Worm (Caenorhabditis elegans): ENCODE data around the gene emb-5.
A peak's percentile ranks its signal among the peaks of the same experiment; 100 is the strongest.

The emb-5 gene

ce11 chrIII:4756983-4757382 is 36.5 kb upstream of the emb-5 start, which contains the start of gene fbxl-2 (continued):
- TF ChIP-seq Y53G8AR.9 (GFP tag; conservative IDR thresholded peaks at IDR 0.05) (peak; percentile 97), F37B4.10 (GFP tag; IDR thresholded peaks at IDR 0.05) (0 out of 2 replicates have a peak, but pooled peaks have one; percentile 82), unc-62 (GFP tag; optimal IDR thresholded peaks at IDR 0.05) (no peak), tbx-9 (tag; optimal IDR thresholded peaks at IDR 0.05; ENCODE audit: borderline replicate concordance) (no peak), let-526 (GFP tag; IDR thresholded peaks at IDR 0.05) (peak; percentile 85), somi-1 (GFP tag; optimal IDR thresholded peaks at IDR 0.05) (peak; percentile 70), pha-4 (tag; optimal IDR thresholded peaks at IDR 0.05) (peak; percentile 85), lin-35 (GFP tag; optimal IDR thresholded peaks at IDR 0.05) (peak; percentile 91 to 99 (median 92)), aptf-2 (GFP tag; conservative IDR thresholded peaks at IDR 0.05) (no peak), F57C9.4 (tag; optimal IDR thresholded peaks at IDR 0.05) (no peak), Y67H2A.10 (GFP tag; conservative IDR thresholded peaks at IDR 0.05) (peak; percentile 71), mel-28 (tag; optimal IDR thresholded peaks at IDR 0.05; ENCODE audit: borderline replicate concordance) (no peak), ztf-3 (GFP tag; optimal IDR thresholded peaks at IDR 0.05) (peak; percentile 7), ekl-4 (GFP tag; IDR thresholded peaks at IDR 0.05) (peak; percentile 95), lsl-1 (GFP tag; optimal IDR thresholded peaks at IDR 0.05) (peak; percentile 85), let-607 (tag; optimal IDR thresholded peaks at IDR 0.05) (peak; percentile 54 to 83), T07F8.4 (tag; optimal IDR thresholded peaks at IDR 0.05) (peak; percentile 0), K12H6.12 (tag; optimal IDR thresholded peaks at IDR 0.05) (peak; percentile 85), snpc-4 (GFP tag; optimal IDR thresholded peaks at IDR 0.05) (peak; percentile 26), snpc-4 (tag; optimal IDR thresholded peaks at IDR 0.05) (peak in 3 of 4 experiments; percentile 74 to 82 (median 81)), T26A5.8 (tag; optimal IDR thresholded peaks at IDR 0.05) (no peak), madf-3 (GFP tag; IDR thresholded peaks at IDR 0.05) (peak; percentile 95), B0261.1 (tag; optimal IDR thresholded peaks at IDR 0.05) (peak; percentile 21), lin-54 (GFP tag; optimal IDR thresholded peaks at IDR 0.05) (peak; percentile 99), cebp-2 (GFP tag; IDR thresholded peaks at IDR 0.05) (peak; percentile 71; the same call in 1 of the 2 replicates), him-1 (tag; optimal IDR thresholded peaks at IDR 0.05) (peak; percentile 10), D2030.7 (GFP tag; IDR thresholded peaks at IDR 0.05) (peak; percentile 89), rec-8 (tag; optimal IDR thresholded peaks at IDR 0.05) (no peak), ceh-100 (GFP tag; IDR thresholded peaks at IDR 0.05) (peak; percentile 83), hmg-20 (GFP tag; IDR thresholded peaks at IDR 0.05) (peak; percentile 90), chd-7 (tag; optimal IDR thresholded peaks at IDR 0.05) (peak; percentile 71), F33H1.4 (GFP tag; IDR thresholded peaks at IDR 0.05) (peak; percentile 94), zfh-2 (GFP tag; conservative IDR thresholded peaks at IDR 0.05) (peak; percentile 92), Y95B8A.8 (GFP tag; IDR thresholded peaks at IDR 0.05) (peak; percentile 84), rpc-1 (optimal IDR thresholded peaks at IDR 0.05) (no peak), rpc-1 (tag; optimal IDR thresholded peaks at IDR 0.05) (no peak), egl-44 (GFP tag; IDR thresholded peaks at IDR 0.05) (peak; percentile 78), pbrm-1 (GFP tag; IDR thresholded peaks at IDR 0.05) (peak; percentile 94), ceh-27 (GFP tag; optimal IDR thresholded peaks at IDR 0.05) (peak; percentile 93), attf-3 (GFP tag; conservative IDR thresholded peaks at IDR 0.05) (peak; percentile 80), F23B12.7 (tag; optimal IDR thresholded peaks at IDR 0.05; ENCODE audit: insufficient read depth) (peak; percentile 83), hrde-1 (tag; optimal IDR thresholded peaks at IDR 0.05; ENCODE audit: borderline replicate concordance) (peak; percentile 63), ama-1 (optimal IDR thresholded peaks at IDR 0.05) (no peak), ama-1 (GFP tag; optimal IDR thresholded peaks at IDR 0.05) (peak in 1 of 2 experiments; percentile 54), B0336.3 (GFP tag; IDR thresholded peaks at IDR 0.05) (peak; percentile 95)

Data from whole organism, young adult.